Fruit fly (Drosophila melanogaster) whole organism, larva: ENCODE results near the gene Afti.

Experiments
- noc ChIP-seq: fragments of 200-800 bp; sonication (Bioruptor generic); optimal IDR thresholded peaks from 3 replicates; lab custom pipeline; 2019; ENCODE audit warnings: missing biosample characterization, mild to moderate bottlenecking, missing genetic modification characterization, moderate library complexity

Afti gene

dm6 chr3R:14326250-14327112 is at the start of gene Afti, which contains the start of gene ATPsynE:
Gene Afti (minus strand): TSS chr3R:14326689.
Gene ATPsynE (plus strand): TSS chr3R:14326947.
- no peak for TF ChIP-seq noc (tag; lab: Kevin White, UChicago)

- TF ChIP-seq noc (tag; lab: Kevin White, UChicago): no peak
Observed at dm6 chr3R:14373828-14374217, 47.3 kb upstream of the Afti start.

dm6 chr3R:14373192-14373827 is 46.8 kb upstream of the Afti start:
- TF ChIP-seq noc (tag; lab: Kevin White, UChicago): peak; percentile 49

dm6 chr3R:14372815-14373191 is 46.3 kb upstream of the Afti start, which contains the start of gene NK7.1:
Gene NK7.1 (minus strand): TSS chr3R:14372951.
- no peak for TF ChIP-seq noc (tag; lab: Kevin White, UChicago)

- no peak for TF ChIP-seq noc (tag; lab: Kevin White, UChicago)
Observed at dm6 chr3R:14371133-14371676, 44.7 kb upstream of the Afti start.

- no peak for TF ChIP-seq noc (tag; lab: Kevin White, UChicago)
Observed at dm6 chr3R:14370199-14370933, 43.9 kb upstream of the Afti start.

- TF ChIP-seq noc (tag; lab: Kevin White, UChicago): peak; percentile 6
Observed at dm6 chr3R:14369481-14370198, 43.2 kb upstream of the Afti start.

dm6 chr3R:14366882-14367281 is 40.4 kb upstream of the Afti start:
- TF ChIP-seq noc (tag; lab: Kevin White, UChicago): no peak

dm6 chr3R:14365918-14366317 is 39.4 kb upstream of the Afti start:
- no peak for TF ChIP-seq noc (tag; lab: Kevin White, UChicago)

- no peak for TF ChIP-seq noc (tag; lab: Kevin White, UChicago)
Observed at dm6 chr3R:14364156-14364555, 37.7 kb upstream of the Afti start.

- TF ChIP-seq noc (tag; lab: Kevin White, UChicago): no peak
Observed at dm6 chr3R:14363172-14363571, 36.7 kb upstream of the Afti start.

- peak; percentile 65 for TF ChIP-seq noc (tag; lab: Kevin White, UChicago)
Observed at dm6 chr3R:14361741-14362232, 35.3 kb upstream of the Afti start, which contains the start of gene Dnaaf5. Gene Dnaaf5 (minus strand): TSS chr3R:14361786.

- TF ChIP-seq noc (tag; lab: Kevin White, UChicago): peak; percentile 6
Observed at dm6 chr3R:14357405-14357804, 30.9 kb upstream of the Afti start.

- TF ChIP-seq noc (tag; lab: Kevin White, UChicago): no peak
Observed at dm6 chr3R:14356619-14357018, 30.1 kb upstream of the Afti start.

dm6 chr3R:14354599-14354998 is 28.1 kb upstream of the Afti start:
- no peak for TF ChIP-seq noc (tag; lab: Kevin White, UChicago)
